Fruit fly (Drosophila melanogaster): ENCODE measurements around the gene CG31441.

Gene CG31441

DNA sequence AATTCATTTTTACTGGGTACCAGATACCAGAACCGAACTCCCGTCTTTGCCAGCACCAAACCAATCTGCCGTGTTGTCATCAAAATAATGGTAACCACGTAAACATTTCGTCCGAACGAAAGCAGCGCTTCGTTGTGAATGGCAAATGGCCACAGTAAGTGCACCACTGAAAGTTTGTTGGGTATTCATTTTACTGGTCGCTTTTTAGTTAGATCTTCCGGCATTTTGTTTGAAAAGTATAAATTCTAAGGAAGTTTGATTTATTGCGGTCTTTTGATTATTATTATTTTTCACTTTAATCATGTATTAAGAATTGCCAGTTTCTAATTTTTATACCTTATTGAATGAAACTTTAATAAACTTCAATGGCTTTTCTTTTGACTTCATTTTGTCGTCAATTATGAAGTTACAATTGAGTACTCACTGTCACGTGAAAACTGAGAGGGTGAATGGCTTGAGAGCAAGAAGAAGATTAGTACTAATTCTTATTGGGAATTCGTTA, 21.6 kb upstream of the CG31441 start, which contains the start of gene ZnT86D (continued):
- TF ChIP-seq CG34376 (GFP tag; optimal IDR thresholded peaks at IDR 0.05), result peak; percentile 67
- peak; percentile 60 for TF ChIP-seq D19A (tag; optimal IDR thresholded peaks at IDR 0.05)
- TF ChIP-seq Ravus (GFP tag; IDR thresholded peaks at IDR 0.05), result no peak
- TF ChIP-seq CG31224 (GFP tag; IDR thresholded peaks at IDR 0.05), result no peak
- peak; percentile 19 for TF ChIP-seq Dad (GFP tag; optimal IDR thresholded peaks at IDR 0.05)
- no peak for TF ChIP-seq Bgb (GFP tag; IDR thresholded peaks at IDR 0.05; ENCODE audit: partially characterized antibody)
- peak; percentile 5 for TF ChIP-seq Asciz (GFP tag; optimal IDR thresholded peaks at IDR 0.05)
- no peak for TF ChIP-seq crc (GFP tag; optimal IDR thresholded peaks at IDR 0.05)
- TF ChIP-seq Deaf1 (tag; optimal IDR thresholded peaks at IDR 0.05), result peak; percentile 34
- TF ChIP-seq gce (GFP tag; IDR thresholded peaks at IDR 0.05), result no peak
- no peak for TF ChIP-seq CG34224 (GFP tag; IDR thresholded peaks at IDR 0.05; ENCODE audit: partially characterized antibody)
- peak; percentile 64 for TF ChIP-seq kni (GFP tag; optimal IDR thresholded peaks at IDR 0.05)
- TF ChIP-seq Sox100B (GFP tag; optimal IDR thresholded peaks at IDR 0.05), result peak; percentile 72
- peak; percentile 64 for TF ChIP-seq pzg (GFP tag; optimal IDR thresholded peaks at IDR 0.05)
- TF ChIP-seq Hey (tag; optimal IDR thresholded peaks at IDR 0.05), result no peak
- TF ChIP-seq CG32532 (GFP tag; IDR thresholded peaks at IDR 0.05), result peak; percentile 68
- peak; percentile 59 for TF ChIP-seq CG4328 (GFP tag; optimal IDR thresholded peaks at IDR 0.05)
- TF ChIP-seq unc-4 (GFP tag; IDR thresholded peaks at IDR 0.05; ENCODE audit: partially characterized antibody), result peak; percentile 43; the same call in 1 of the 2 replicates
- no peak for TF ChIP-seq CG42726 (GFP tag; IDR thresholded peaks at IDR 0.05; ENCODE audit: partially characterized antibody)
- TF ChIP-seq CG5245 (GFP tag; optimal IDR thresholded peaks at IDR 0.05), result peak; percentile 18
- peak; percentile 69 for TF ChIP-seq shn (GFP tag; optimal IDR thresholded peaks at IDR 0.05)
- no peak for TF ChIP-seq wek (GFP tag; optimal IDR thresholded peaks at IDR 0.05)
- peak; percentile 4 for TF ChIP-seq CG7987 (GFP tag; optimal IDR thresholded peaks at IDR 0.05)
- TF ChIP-seq CG11085 (GFP tag; IDR thresholded peaks at IDR 0.05), result no peak
- TF ChIP-seq Hmr (GFP tag; optimal IDR thresholded peaks at IDR 0.05), result peak; percentile 47
- no peak for TF ChIP-seq Drgx (GFP tag; IDR thresholded peaks at IDR 0.05)
- TF ChIP-seq CG43689 (GFP tag; IDR thresholded peaks at IDR 0.05), result no peak
- TF ChIP-seq E2f2 (GFP tag; IDR thresholded peaks at IDR 0.05), result peak; percentile 26; the same call in 1 of the 2 replicates
- TF ChIP-seq slp2 (GFP tag; optimal IDR thresholded peaks at IDR 0.05), result peak; percentile 35
- TF ChIP-seq run (tag; optimal IDR thresholded peaks at IDR 0.05), result no peak
- no peak for TF ChIP-seq ase (GFP tag; IDR thresholded peaks at IDR 0.05)
- TF ChIP-seq tio (GFP tag; optimal IDR thresholded peaks at IDR 0.05), result no peak
- TF ChIP-seq Tbp (GFP tag; optimal IDR thresholded peaks at IDR 0.05), result no peak
- peak; percentile 67 for TF ChIP-seq NfI (GFP tag; optimal IDR thresholded peaks at IDR 0.05)
- TF ChIP-seq Lpt (GFP tag; optimal IDR thresholded peaks at IDR 0.05), result no peak
- peak; percentile 21 for TF ChIP-seq dm (GFP tag; optimal IDR thresholded peaks at IDR 0.05)
- no peak for TF ChIP-seq z (GFP tag; IDR thresholded peaks at IDR 0.05)
- TF ChIP-seq schlank (tag; optimal IDR thresholded peaks at IDR 0.05), result peak; percentile 57
- no peak for TF ChIP-seq CG11696 (GFP tag; IDR thresholded peaks at IDR 0.05)
- TF ChIP-seq Xbp1 (GFP tag; optimal IDR thresholded peaks at IDR 0.05), result peak; percentile 54
- TF ChIP-seq CG15514 (GFP tag; optimal IDR thresholded peaks at IDR 0.05), result peak; percentile 61
- TF ChIP-seq yki (optimal IDR thresholded peaks at IDR 0.05), result no peak
- no peak for TF ChIP-seq CG4282 (GFP tag; optimal IDR thresholded peaks at IDR 0.05)
- TF ChIP-seq trem (tag; optimal IDR thresholded peaks at IDR 0.05), result peak; percentile 44
- peak; percentile 78 for TF ChIP-seq CG18599 (GFP tag; optimal IDR thresholded peaks at IDR 0.05)
- peak; percentile 50 for TF ChIP-seq Bteb2 (GFP tag; optimal IDR thresholded peaks at IDR 0.05)
- no peak for TF ChIP-seq CG2199 (GFP tag; IDR thresholded peaks at IDR 0.05)
- TF ChIP-seq dmrt99B (tag; optimal IDR thresholded peaks at IDR 0.05), result peak; percentile 65
- peak; percentile 67 for TF ChIP-seq CG13296 (GFP tag; optimal IDR thresholded peaks at IDR 0.05)
- no peak for TF ChIP-seq ap (GFP tag; IDR thresholded peaks at IDR 0.05)
- no peak for TF ChIP-seq Trl (optimal IDR thresholded peaks at IDR 0.05)
- no peak for TF ChIP-seq Trl (GFP tag; optimal IDR thresholded peaks at IDR 0.05)

Data from whole organism, embryonic.